Fruit fly (Drosophila melanogaster): ENCODE data around the gene RpL17.

RpL17 gene

DNA sequence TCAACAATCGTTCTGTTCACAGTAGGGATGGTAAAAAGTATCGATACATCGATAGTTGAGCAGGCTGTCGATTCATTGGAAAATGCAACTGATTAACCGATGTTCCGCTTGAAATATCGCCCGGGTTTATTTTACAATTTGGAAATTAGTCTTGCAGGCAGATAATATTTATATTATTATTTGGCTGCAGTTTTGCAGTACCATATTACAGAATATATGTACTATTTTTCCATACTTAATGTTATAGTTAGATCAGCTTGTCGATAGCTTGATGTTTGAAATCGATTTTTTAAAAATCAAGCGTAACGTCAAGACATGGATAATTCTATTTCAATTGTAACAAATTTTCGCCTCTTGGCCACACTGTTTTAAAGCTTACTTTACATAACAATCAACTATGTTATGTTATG, 49.1 kb downstream of the RpL17 start, which contains the start of gene CG14442 (continued):
- TF ChIP-seq CG8765 (GFP tag; IDR thresholded peaks at IDR 0.05) (no peak), dmrt11E (tag; optimal IDR thresholded peaks at IDR 0.05) (peak; percentile 7), sna (GFP tag; IDR thresholded peaks at IDR 0.05; ENCODE audit: partially characterized antibody) (peak; percentile 94), CHES-1-like (GFP tag; optimal IDR thresholded peaks at IDR 0.05) (no peak), lab (GFP tag; optimal IDR thresholded peaks at IDR 0.05) (no peak), CG1602 (GFP tag; optimal IDR thresholded peaks at IDR 0.05) (peak; percentile 22), ttk (GFP tag; IDR thresholded peaks at IDR 0.05) (no peak), BEAF-32 (GFP tag; optimal IDR thresholded peaks at IDR 0.05) (peak; percentile 94), Hand (GFP tag; optimal IDR thresholded peaks at IDR 0.05) (no peak), CG7745 (tag; optimal IDR thresholded peaks at IDR 0.05) (no peak), prd (optimal IDR thresholded peaks at IDR 0.05) (no peak), prd (GFP tag; IDR thresholded peaks at IDR 0.05) (peak; percentile 47; the same call in 1 of the 3 replicates), CG34376 (GFP tag; optimal IDR thresholded peaks at IDR 0.05) (no peak), CG11398 (GFP tag; optimal IDR thresholded peaks at IDR 0.05) (no peak), CG10147 (GFP tag; optimal IDR thresholded peaks at IDR 0.05) (peak; percentile 2), Bteb2 (GFP tag; optimal IDR thresholded peaks at IDR 0.05) (no peak), CG8359 (GFP tag; optimal IDR thresholded peaks at IDR 0.05; ENCODE audit: borderline replicate concordance) (no peak), E2f1 (GFP tag; IDR thresholded peaks at IDR 0.05) (no peak), shn (GFP tag; optimal IDR thresholded peaks at IDR 0.05) (no peak), Jarid2 (GFP tag; optimal IDR thresholded peaks at IDR 0.05) (no peak), CG1792 (GFP tag; optimal IDR thresholded peaks at IDR 0.05) (no peak), dimm (GFP tag; IDR thresholded peaks at IDR 0.05) (no peak), Side (GFP tag; optimal IDR thresholded peaks at IDR 0.05) (peak; percentile 22), CkIIα-i1 (GFP tag; IDR thresholded peaks at IDR 0.05) (no peak), HLH54F (GFP tag; optimal IDR thresholded peaks at IDR 0.05) (peak; percentile 32), Elba2 (GFP tag; optimal IDR thresholded peaks at IDR 0.05) (peak; percentile 4), CG3847 (GFP tag; IDR thresholded peaks at IDR 0.05) (peak; percentile 45; the same call in 1 of the 2 replicates), maf-S (GFP tag; optimal IDR thresholded peaks at IDR 0.05) (no peak), CG12071 (GFP tag; optimal IDR thresholded peaks at IDR 0.05) (no peak), Scr (GFP tag; IDR thresholded peaks at IDR 0.05; ENCODE audit: partially characterized antibody) (peak; percentile 92), run (tag; optimal IDR thresholded peaks at IDR 0.05) (no peak), tin (GFP tag; optimal IDR thresholded peaks at IDR 0.05) (peak; percentile 22), abd-A (tag; optimal IDR thresholded peaks at IDR 0.05) (no peak), Sry-β (GFP tag; optimal IDR thresholded peaks at IDR 0.05) (no peak), grn (GFP tag; optimal IDR thresholded peaks at IDR 0.05) (no peak), CG13775 (GFP tag; optimal IDR thresholded peaks at IDR 0.05) (peak; percentile 45), CG5180 (GFP tag; optimal IDR thresholded peaks at IDR 0.05) (peak; percentile 6), Ets97D (GFP tag; optimal IDR thresholded peaks at IDR 0.05) (peak; percentile 68), lov (optimal IDR thresholded peaks at IDR 0.05) (no peak), lov (GFP tag; IDR thresholded peaks at IDR 0.05) (no peak), aop (GFP tag; IDR thresholded peaks at IDR 0.05) (no peak), her (GFP tag; optimal IDR thresholded peaks at IDR 0.05) (no peak), CG10366 (GFP tag; IDR thresholded peaks at IDR 0.05) (no peak), ken (GFP tag; IDR thresholded peaks at IDR 0.05) (no peak), CG9727 (GFP tag; optimal IDR thresholded peaks at IDR 0.05) (peak; percentile 2), ase (GFP tag; IDR thresholded peaks at IDR 0.05) (no peak), z (GFP tag; IDR thresholded peaks at IDR 0.05) (no peak), CG11695 (GFP tag; IDR thresholded peaks at IDR 0.05) (no peak), lmd (GFP tag; IDR thresholded peaks at IDR 0.05) (no peak), odd (GFP tag; optimal IDR thresholded peaks at IDR 0.05) (no peak), br (optimal IDR thresholded peaks at IDR 0.05) (no peak), gcm2 (GFP tag; optimal IDR thresholded peaks at IDR 0.05) (no peak), CG9437 (GFP tag; optimal IDR thresholded peaks at IDR 0.05) (peak; percentile 55)

All from whole organism, embryonic.